Worm (Caenorhabditis elegans): ENCODE data around the gene T07D4.5.

T07D4.5 gene

DNA sequence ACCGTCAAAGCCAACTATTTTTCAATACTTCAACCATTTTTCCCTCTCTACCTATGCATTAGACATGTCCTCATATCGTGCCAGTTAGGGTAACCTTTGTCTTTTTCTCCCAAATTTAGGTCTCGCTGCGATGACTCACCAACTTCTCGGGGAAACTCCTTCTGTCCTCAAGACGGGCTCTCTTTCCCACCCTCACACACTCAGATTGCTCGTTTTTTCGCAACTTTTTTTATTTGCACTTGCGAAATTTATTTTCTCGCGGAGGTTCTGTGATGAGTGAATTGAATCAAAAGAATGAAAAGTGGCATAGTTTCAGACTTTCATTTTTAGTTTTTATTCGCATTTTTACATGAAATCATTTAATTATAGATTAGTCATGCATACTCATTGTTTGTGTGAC, 36.2 kb upstream of the T07D4.5 start:
- TF ChIP-seq Y5F2A.4 (GFP tag; optimal IDR thresholded peaks at IDR 0.05) = no peak
- no peak for TF ChIP-seq nhr-48 (tag; optimal IDR thresholded peaks at IDR 0.05)
- no peak for TF ChIP-seq mxl-2 (GFP tag; conservative IDR thresholded peaks at IDR 0.05)
- TF ChIP-seq lsy-2 (tag; optimal IDR thresholded peaks at IDR 0.05) = no peak
- TF ChIP-seq Y105C5A.15 (GFP tag; IDR thresholded peaks at IDR 0.05) = no peak
- TF ChIP-seq fkh-10 (GFP tag; optimal IDR thresholded peaks at IDR 0.05) = no peak
- no peak for TF ChIP-seq R02D3.7 (tag; optimal IDR thresholded peaks at IDR 0.05)
- TF ChIP-seq ceh-20 (GFP tag; IDR thresholded peaks at IDR 0.05) = no peak

DNA sequence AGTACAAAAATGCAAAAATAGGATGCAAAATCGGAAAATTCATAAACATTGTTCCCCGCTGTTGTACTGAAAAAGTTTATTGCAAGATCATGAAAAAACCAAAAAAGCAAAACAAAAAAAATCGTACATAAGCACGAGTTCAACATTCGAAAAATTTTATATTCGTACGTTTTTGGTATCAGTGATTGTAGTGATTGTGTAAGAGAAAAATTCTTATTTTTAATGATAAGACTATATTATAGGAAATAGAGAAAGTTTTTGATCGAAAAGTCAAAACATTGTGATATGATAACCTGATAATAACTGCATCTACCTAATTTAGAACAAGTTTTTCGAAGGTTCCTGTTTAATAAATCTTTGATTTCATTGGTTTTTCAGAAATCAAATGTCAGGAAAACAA, 33.2 kb upstream of the T07D4.5 start:
- TF ChIP-seq daf-19 (GFP tag; conservative IDR thresholded peaks at IDR 0.05) (no peak), pqm-1 (tag; optimal IDR thresholded peaks at IDR 0.05) (peak; percentile 6), Y105C5A.15 (GFP tag; IDR thresholded peaks at IDR 0.05) (no peak), ztf-11 (tag; optimal IDR thresholded peaks at IDR 0.05) (no peak), nhr-28 (tag; optimal IDR thresholded peaks at IDR 0.05) (peak; percentile 65), nhr-76 (tag; optimal IDR thresholded peaks at IDR 0.05) (no peak), daf-16 (GFP tag; optimal IDR thresholded peaks at IDR 0.05) (no peak), daf-16 (tag; optimal IDR thresholded peaks at IDR 0.05) (peak; percentile 54), unc-39 (tag; optimal IDR thresholded peaks at IDR 0.05) (no peak), Y75B8A.6 (GFP tag; IDR thresholded peaks at IDR 0.05) (no peak), nhr-77 (tag; optimal IDR thresholded peaks at IDR 0.05) (peak; percentile 19)

DNA sequence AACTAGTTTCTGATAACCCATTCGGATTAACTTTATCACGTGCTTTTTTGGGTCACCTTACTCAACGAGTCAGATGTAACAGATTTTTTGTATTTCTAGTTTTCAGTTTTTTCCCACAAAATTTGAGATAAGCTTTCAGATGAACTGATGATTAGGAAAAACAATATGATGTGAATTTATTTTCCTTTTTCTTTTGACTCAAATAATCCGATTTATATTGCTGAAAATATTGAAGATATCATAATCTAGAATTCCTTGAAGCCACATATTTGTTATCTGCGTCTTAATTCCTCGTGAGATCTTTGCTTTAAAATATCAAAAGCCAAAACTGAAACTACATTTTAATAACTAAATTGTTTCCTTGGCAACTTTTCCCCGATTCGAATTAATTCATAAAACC, 32.5 kb upstream of the T07D4.5 start:
- TF ChIP-seq nhr-48 (tag; optimal IDR thresholded peaks at IDR 0.05) = no peak
- TF ChIP-seq F49E8.2 (tag; optimal IDR thresholded peaks at IDR 0.05; ENCODE audit: borderline replicate concordance) = no peak
- no peak for TF ChIP-seq ztf-7 (tag; optimal IDR thresholded peaks at IDR 0.05)
- no peak for TF ChIP-seq nhr-25 (tag; optimal IDR thresholded peaks at IDR 0.05; ENCODE audit: borderline replicate concordance, insufficient read depth)
- TF ChIP-seq mdt-29 (GFP tag; IDR thresholded peaks at IDR 0.05) = no peak

DNA sequence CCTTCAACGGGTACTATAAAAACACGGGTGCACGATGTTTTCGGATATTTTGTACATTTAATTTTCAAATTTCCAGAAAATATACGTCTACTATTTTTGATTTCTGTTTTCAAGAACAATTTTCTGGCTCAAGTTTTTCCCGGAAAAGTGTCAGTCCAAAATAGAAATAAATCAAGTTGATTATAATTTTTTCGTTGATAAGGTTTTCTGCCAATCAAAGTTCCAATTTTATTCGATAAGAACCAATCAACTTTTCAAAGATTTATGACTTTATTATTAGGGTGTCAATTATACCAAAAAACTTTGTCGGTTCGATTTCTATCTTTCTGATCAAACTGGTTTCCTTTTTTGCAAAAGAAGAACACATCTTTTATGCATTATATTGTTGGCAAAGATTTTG, 30.5 kb upstream of the T07D4.5 start:
- TF ChIP-seq set-16 (GFP tag; IDR thresholded peaks at IDR 0.05) (no peak), snpc-1.2 (GFP tag; IDR thresholded peaks at IDR 0.05) (no peak), mdt-29 (GFP tag; IDR thresholded peaks at IDR 0.05) (no peak), ceh-20 (GFP tag; IDR thresholded peaks at IDR 0.05) (peak; percentile 68; the same call in 1 of the 2 replicates), daf-19 (GFP tag; conservative IDR thresholded peaks at IDR 0.05) (no peak), tra-1 (GFP tag; IDR thresholded peaks at IDR 0.05) (peak; percentile 47; the same call in 1 of the 2 replicates), attf-4 (tag; optimal IDR thresholded peaks at IDR 0.05) (no peak), cey-2 (tag; optimal IDR thresholded peaks at IDR 0.05; ENCODE audit: borderline replicate concordance, insufficient read depth) (no peak), dve-1 (tag; optimal IDR thresholded peaks at IDR 0.05; ENCODE audit: insufficient read depth) (peak; percentile 15), dmd-6 (GFP tag; IDR thresholded peaks at IDR 0.05) (peak; percentile 89), php-3 (GFP tag; IDR thresholded peaks at IDR 0.05) (no peak), rbr-2 (tag; optimal IDR thresholded peaks at IDR 0.05) (no peak), nhr-48 (tag; optimal IDR thresholded peaks at IDR 0.05) (no peak), hlh-11 (tag; optimal IDR thresholded peaks at IDR 0.05) (no peak), unc-39 (tag; optimal IDR thresholded peaks at IDR 0.05) (no peak)

DNA sequence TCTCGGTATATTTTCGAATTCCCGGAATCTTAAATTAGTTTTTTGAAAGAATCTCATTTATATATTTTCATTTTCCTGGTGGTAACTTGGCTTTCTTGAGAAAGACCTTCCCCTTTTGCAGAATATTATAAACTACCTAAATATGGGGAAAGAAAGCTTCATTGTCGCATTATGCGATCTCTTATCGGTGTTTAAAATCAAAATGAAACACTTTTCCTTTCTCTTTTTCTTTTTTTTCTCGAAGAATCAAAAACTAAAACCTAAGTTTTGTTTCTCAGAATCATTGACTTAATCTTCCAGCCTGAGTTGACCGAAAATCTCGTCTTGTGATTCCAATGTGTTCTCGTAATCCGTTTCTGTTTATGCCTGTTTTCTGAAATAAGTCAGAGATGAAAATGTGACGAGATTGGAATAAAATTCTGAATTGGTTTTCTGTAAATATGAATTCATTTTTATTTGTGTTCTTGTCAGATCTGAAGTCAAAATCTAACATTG, 28.4 kb upstream of the T07D4.5 start:
- TF ChIP-seq ztf-7 (tag; optimal IDR thresholded peaks at IDR 0.05) = no peak
- no peak for TF ChIP-seq ceh-32 (tag; optimal IDR thresholded peaks at IDR 0.05; ENCODE audit: poor library complexity)
- TF ChIP-seq egl-43 (GFP tag; IDR thresholded peaks at IDR 0.05) = no peak
- TF ChIP-seq nhr-25 (tag; optimal IDR thresholded peaks at IDR 0.05; ENCODE audit: borderline replicate concordance, insufficient read depth) = no peak
- TF ChIP-seq php-3 (GFP tag; IDR thresholded peaks at IDR 0.05) = no peak
- TF ChIP-seq nhr-6 (tag; optimal IDR thresholded peaks at IDR 0.05) = no peak
- TF ChIP-seq ceh-62 (tag; optimal IDR thresholded peaks at IDR 0.05) = no peak
- TF ChIP-seq zip-11 (GFP tag; IDR thresholded peaks at IDR 0.05) = no peak
- TF ChIP-seq F44E2.7 (GFP tag; IDR thresholded peaks at IDR 0.05) = no peak
